Worm (Caenorhabditis elegans) whole organism, midembryonic: ENCODE data around the gene K02E11.5.

ENCODE experiments used
- T22C8.4 ChIP-seq: fragments of 200-800 bp; sonication (Bioruptor generic); IDR thresholded peaks from 2 replicates; pipeline ENCODE4 v1.3.6; 2022; ENCODE audit warnings: missing genetic modification characterization, missing compliant biosample characterization
- cog-1 ChIP-seq: sonication (generic microtip); optimal IDR thresholded peaks from 2 replicates; lab custom pipeline; 2016; ENCODE audit warnings: missing genetic modification characterization, missing compliant biosample characterization
- klf-2 ChIP-seq: fragments of 200-800 bp; sonication (Bioruptor generic); conservative IDR thresholded peaks from 2 replicates; pipeline ENCODE4 v1.3.6; 2022; ENCODE audit warnings: missing genetic modification reagents, missing genetic modification characterization, missing compliant biosample characterization
- med-1 ChIP-seq: sonication (generic microtip); optimal IDR thresholded peaks from 2 replicates; lab custom pipeline; 2017; ENCODE audit warnings: missing genetic modification characterization, mild to moderate bottlenecking, missing compliant biosample characterization, antibody characterized with exemption, missing genetic modification reagents; ENCODE audit not compliant: insufficient read depth
- ref-1 ChIP-seq: fragments of 200-800 bp; sonication (Bioruptor generic); conservative IDR thresholded peaks from 2 replicates; pipeline ENCODE4 v1.3.6; 2022; ENCODE audit warnings: missing genetic modification reagents, missing genetic modification characterization, missing compliant biosample characterization

- TF ChIP-seq T22C8.4 (GFP tag; lab: Robert Waterston, UW) (no peak), med-1 (GFP tag; lab: Kevin White, UChicago) (no peak), ref-1 (GFP tag; lab: Robert Waterston, UW) (no peak), cog-1 (no peak), klf-2 (no peak)
These were observed 18.6 kb downstream of the K02E11.5 start, which contains the start of gene F40G12.5 for ce11 chrV:14270729-14271128.
